Fruit fly (Drosophila melanogaster) whole organism, pupa: ENCODE data around the gene sage.

Source experiments
- CG10348 ChIP-seq: fragments of 200-800 bp; sonication (Bioruptor generic); IDR thresholded peaks from 2 replicates; pipeline ENCODE4 v1.3.6; 2022; ENCODE audit warnings: missing biosample characterization, missing genetic modification characterization
- CG12605 ChIP-seq: fragments of 200-800 bp; sonication (Bioruptor generic); IDR thresholded peaks from 2 replicates; pipeline ENCODE4 v1.3.6; 2022; ENCODE audit warnings: missing biosample characterization, missing genetic modification characterization
- CG13204 ChIP-seq: fragments of 200-800 bp; sonication (Bioruptor generic); optimal IDR thresholded peaks from 2 replicates; lab custom pipeline; 2018; ENCODE audit warnings: missing biosample characterization, mild to moderate bottlenecking, missing genetic modification characterization, moderate library complexity
- CG14655 ChIP-seq: fragments of 200-800 bp; sonication (Bioruptor generic); optimal IDR thresholded peaks from 3 replicates; lab custom pipeline; 2017; ENCODE audit warnings: mild to moderate bottlenecking, missing biosample characterization, missing genetic modification reagents, missing genetic modification characterization
- CG15710 ChIP-seq: fragments of 200-800 bp; sonication (Bioruptor generic); optimal IDR thresholded peaks from 2 replicates; lab custom pipeline; 2018; ENCODE audit warnings: missing biosample characterization, mild to moderate bottlenecking, missing genetic modification characterization, moderate library complexity
- CG17806 ChIP-seq: fragments of 200-800 bp; sonication (Bioruptor generic); optimal IDR thresholded peaks from 2 replicates; lab custom pipeline; 2018; ENCODE audit warnings: missing biosample characterization, mild to moderate bottlenecking, missing genetic modification characterization, moderate library complexity
- CG32121 ChIP-seq: fragments of 200-800 bp; sonication (Bioruptor generic); IDR thresholded peaks from 2 replicates; pipeline ENCODE4 v1.3.6; 2022; ENCODE audit warnings: missing biosample characterization, missing genetic modification characterization
- CG34367 ChIP-seq: fragments of 200-800 bp; sonication (Bioruptor generic); optimal IDR thresholded peaks from 2 replicates; lab custom pipeline; 2018; ENCODE audit warnings: missing biosample characterization, mild to moderate bottlenecking, missing genetic modification characterization
- CG4496 ChIP-seq: fragments of 200-800 bp; sonication (Bioruptor generic); IDR thresholded peaks from 3 replicates; pipeline ENCODE4 v1.3.6; 2022; ENCODE audit warnings: missing biosample characterization, missing genetic modification characterization
- CG8159 ChIP-seq: fragments of 200-800 bp; sonication (Bioruptor generic); optimal IDR thresholded peaks from 3 replicates; lab custom pipeline; 2018; ENCODE audit warnings: missing biosample characterization, mild to moderate bottlenecking, missing genetic modification characterization, moderate library complexity
- CG8301 ChIP-seq: fragments of 200-800 bp; sonication (Bioruptor generic); optimal IDR thresholded peaks from 2 replicates; lab custom pipeline; 2018; ENCODE audit warnings: missing biosample characterization, mild to moderate bottlenecking, missing genetic modification characterization
- CG9948 ChIP-seq: fragments of 200-800 bp; sonication (Bioruptor generic); optimal IDR thresholded peaks from 2 replicates; lab custom pipeline; 2018; ENCODE audit warnings: missing biosample characterization, mild to moderate bottlenecking, missing genetic modification characterization, moderate library complexity
- D1 ChIP-seq: fragments of 200-800 bp; sonication (Bioruptor generic); optimal IDR thresholded peaks from 2 replicates; lab custom pipeline; 2018; ENCODE audit warnings: missing biosample characterization, mild to moderate bottlenecking, missing genetic modification characterization, moderate library complexity
- EcR ChIP-seq: fragments of 200-800 bp; sonication (Bioruptor generic); optimal IDR thresholded peaks from 3 replicates; lab custom pipeline; 2019; ENCODE audit warnings: missing biosample characterization, missing genetic modification characterization, mild to moderate bottlenecking, moderate library complexity, missing genetic modification reagents
- Ets98B ChIP-seq: fragments of 200-800 bp; sonication (Bioruptor generic); IDR thresholded peaks from 2 replicates; pipeline ENCODE4 v1.3.6; 2022; ENCODE audit warnings: missing biosample characterization, missing genetic modification characterization
- Pif1A ChIP-seq: fragments of 200-800 bp; sonication (Bioruptor generic); optimal IDR thresholded peaks from 3 replicates; lab custom pipeline; 2016; ENCODE audit warnings: missing biosample characterization, missing genetic modification characterization
- Pif1B ChIP-seq: fragments of 200-800 bp; sonication (Bioruptor generic); optimal IDR thresholded peaks from 3 replicates; lab custom pipeline; 2016; ENCODE audit warnings: missing biosample characterization, missing genetic modification characterization
- Snoo ChIP-seq: fragments of 200-800 bp; sonication (Bioruptor generic); optimal IDR thresholded peaks from 3 replicates; lab custom pipeline; 2017; ENCODE audit warnings: missing biosample characterization, mild to moderate bottlenecking, missing genetic modification characterization, inconsistent platforms
- fd96Ca ChIP-seq: fragments of 200-800 bp; sonication (Bioruptor generic); IDR thresholded peaks from 3 replicates; pipeline ENCODE4 v1.3.6; 2022; ENCODE audit warnings: missing biosample characterization, missing genetic modification characterization
- gl ChIP-seq: fragments of 200-800 bp; sonication (Bioruptor generic); optimal IDR thresholded peaks from 2 replicates; lab custom pipeline; 2018; ENCODE audit warnings: missing biosample characterization, mild to moderate bottlenecking, missing genetic modification characterization
- rn ChIP-seq: fragments of 200-800 bp; sonication (Bioruptor generic); IDR thresholded peaks from 2 replicates; pipeline ENCODE4 v1.3.6; 2022; ENCODE audit warnings: missing biosample characterization, missing genetic modification characterization

sage gene

dm6 chr3R:9264042-9264441 lies at the start of gene sage:
Gene sage (minus strand): TSS chr3R:9264142.
- TF ChIP-seq CG9948 (tag; lab: Kevin White, UChicago) (no peak), Ets98B (GFP tag; lab: Robert Waterston, UW) (no peak), EcR (no peak), D1 (tag; lab: Kevin White, UChicago) (no peak), CG17806 (tag; lab: Kevin White, UChicago) (no peak), CG8301 (tag; lab: Kevin White, UChicago) (no peak), CG34367 (tag; lab: Kevin White, UChicago) (no peak)

dm6 chr3R:9297163-9297562 lies 33.2 kb upstream of the sage start:
- TF ChIP-seq D1 (tag; lab: Kevin White, UChicago): no peak
- no peak for TF ChIP-seq CG14655 (GFP tag; lab: Kevin White, UChicago)
- TF ChIP-seq CG17806 (tag; lab: Kevin White, UChicago): no peak
- no peak for TF ChIP-seq CG10348 (GFP tag; lab: Robert Waterston, UW)
- no peak for TF ChIP-seq CG32121
- TF ChIP-seq Pif1A (GFP tag; lab: Kevin White, UChicago): no peak
- no peak for TF ChIP-seq CG15710 (tag; lab: Kevin White, UChicago)

- TF ChIP-seq CG13204 (GFP tag; lab: Kevin White, UChicago) (no peak), D1 (tag; lab: Kevin White, UChicago) (no peak), CG8159 (tag; lab: Kevin White, UChicago) (no peak), gl (tag; lab: Kevin White, UChicago) (no peak), CG34367 (tag; lab: Kevin White, UChicago) (no peak), CG17806 (tag; lab: Kevin White, UChicago) (no peak), CG8301 (tag; lab: Kevin White, UChicago) (no peak), EcR (no peak), CG32121 (no peak), Pif1A (GFP tag; lab: Kevin White, UChicago) (no peak), Ets98B (GFP tag; lab: Robert Waterston, UW) (no peak)
These were observed 23.8 kb upstream of the sage start for dm6 chr3R:9287710-9288109.

DNA sequence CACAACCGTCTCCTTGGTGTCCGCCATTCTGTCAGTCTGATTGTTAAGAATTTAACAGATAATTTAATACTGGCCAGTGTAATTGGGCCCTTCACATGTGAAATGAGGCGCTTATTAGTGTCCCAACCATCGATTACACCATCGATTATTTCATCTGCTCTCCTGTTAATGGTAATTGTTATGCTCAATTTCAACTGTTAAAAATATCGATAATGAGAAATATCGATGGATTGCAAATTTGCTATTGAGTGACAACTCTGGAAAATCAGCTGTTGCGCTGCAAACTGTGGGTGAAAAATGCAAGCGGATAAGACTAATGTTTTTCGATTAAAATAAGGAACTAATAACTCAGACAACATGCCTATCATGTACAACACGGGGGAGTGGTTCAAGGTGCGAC lies 2.8 kb upstream of the sage start, which contains the start of the genes TrpRS and Vps16A:
Gene TrpRS (minus strand): TSS at position 140 of the 400 bp plus-strand sequence.
Gene Vps16A (plus strand): TSS at position 255 of the 400 bp plus-strand sequence.
- TF ChIP-seq CG14655 (GFP tag; lab: Kevin White, UChicago) (no peak), Snoo (no peak), CG10348 (GFP tag; lab: Robert Waterston, UW) (no peak), EcR (no peak)

DNA sequence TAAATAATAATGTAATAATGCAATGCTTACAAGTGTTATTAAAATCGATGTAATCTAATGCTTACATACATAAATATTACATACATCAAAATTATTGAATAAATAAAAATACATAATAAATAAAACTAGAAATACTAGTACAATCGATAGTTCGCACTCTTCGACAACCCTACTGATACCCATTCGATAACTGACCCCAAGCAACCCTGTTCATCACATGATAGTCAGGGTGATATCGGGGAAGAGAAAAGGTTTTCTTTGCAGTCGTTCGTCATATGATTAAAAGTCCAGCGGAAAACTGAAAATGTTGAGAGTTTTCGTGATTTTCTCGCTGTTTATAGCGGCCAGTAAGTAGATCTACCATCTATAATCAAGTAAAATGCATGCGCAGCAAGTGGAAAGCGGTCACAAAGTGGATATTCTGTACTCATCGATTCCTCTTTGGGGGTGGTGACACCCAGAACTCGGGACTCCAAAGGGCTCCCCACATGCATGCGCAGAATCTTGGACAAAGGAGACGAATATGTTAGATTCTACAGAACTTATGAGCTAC lies 3.4 kb downstream of the sage start, which contains the start of gene ATP6AP2:
Gene ATP6AP2 (plus strand): TSS at position 218 of the 553 bp plus-strand sequence.
- TF ChIP-seq Ets98B (GFP tag; lab: Robert Waterston, UW): peak; percentile 60; the same call in 1 of the 2 replicates
- TF ChIP-seq Pif1A (GFP tag; lab: Kevin White, UChicago): no peak
- no peak for TF ChIP-seq rn (GFP tag; lab: Robert Waterston, UW)
- TF ChIP-seq Snoo: peak; percentile 12
- TF ChIP-seq CG8159 (tag; lab: Kevin White, UChicago): no peak
- no peak for TF ChIP-seq CG8301 (tag; lab: Kevin White, UChicago)
- peak; percentile 49; the same call in 1 of the 3 replicates for TF ChIP-seq CG4496 (GFP tag; lab: Robert Waterston, UW)
- TF ChIP-seq CG17806 (tag; lab: Kevin White, UChicago): peak; percentile 37

DNA sequence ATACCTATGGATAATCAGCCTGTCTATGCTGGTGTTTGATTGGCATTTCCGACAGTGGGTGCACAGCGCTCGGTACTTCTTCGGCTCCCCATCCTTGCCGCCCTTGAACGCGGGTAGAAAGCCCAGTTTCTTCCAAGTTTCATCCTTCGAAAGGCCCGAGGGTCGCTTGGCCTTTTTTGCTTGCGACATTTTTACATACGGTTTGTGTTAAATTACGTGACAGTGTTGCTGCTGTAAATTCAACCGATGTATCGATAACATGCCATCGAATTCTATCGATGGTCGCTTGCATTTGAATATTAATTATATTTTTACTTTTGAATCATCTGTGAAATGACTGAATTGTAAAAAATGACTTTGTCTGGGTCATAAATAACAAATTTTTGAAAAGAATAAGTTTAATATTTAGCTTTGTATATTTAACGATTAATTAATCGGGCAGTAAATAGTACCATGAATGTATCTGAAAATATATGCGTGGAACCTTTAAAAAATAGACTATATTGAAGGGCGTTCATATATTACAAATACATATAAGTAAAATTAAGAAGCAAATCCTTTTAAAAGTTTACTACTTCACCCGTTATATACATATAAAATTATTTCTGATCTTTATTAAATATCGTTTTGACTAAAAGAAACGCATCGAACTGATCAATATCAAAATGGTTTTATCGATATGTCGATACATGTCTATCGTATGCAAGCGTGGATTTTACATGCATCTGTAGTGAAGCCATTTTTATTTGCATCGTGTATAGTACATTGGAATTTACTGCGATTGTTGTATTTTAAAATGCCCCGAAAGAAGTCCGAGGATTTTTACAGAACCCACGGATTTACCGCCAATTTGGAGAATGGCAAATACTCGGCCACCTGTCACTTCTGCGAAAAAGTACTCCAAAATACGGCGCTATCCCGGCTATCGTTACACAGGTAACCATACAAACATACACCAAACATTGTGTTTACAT lies 5.4 kb downstream of the sage start, which contains the start of the genes Ibf2 and Ibf1:
Gene Ibf2 (minus strand): TSS at position 250 of the 974 bp plus-strand sequence.
Gene Ibf1 (plus strand): TSS at position 713 of the 974 bp plus-strand sequence.
- no peak for TF ChIP-seq gl (tag; lab: Kevin White, UChicago)
- no peak for TF ChIP-seq CG8159 (tag; lab: Kevin White, UChicago)
- no peak for TF ChIP-seq CG32121
- no peak for TF ChIP-seq CG4496 (GFP tag; lab: Robert Waterston, UW)
- TF ChIP-seq CG12605: no peak
- TF ChIP-seq D1 (tag; lab: Kevin White, UChicago): no peak
- TF ChIP-seq rn (GFP tag; lab: Robert Waterston, UW): no peak
- no peak for TF ChIP-seq Ets98B (GFP tag; lab: Robert Waterston, UW)
- TF ChIP-seq CG8301 (tag; lab: Kevin White, UChicago): no peak
- no peak for TF ChIP-seq Pif1B (GFP tag; lab: Kevin White, UChicago)
- no peak for TF ChIP-seq CG14655 (GFP tag; lab: Kevin White, UChicago)
- TF ChIP-seq CG17806 (tag; lab: Kevin White, UChicago): no peak
- no peak for TF ChIP-seq fd96Ca (GFP tag; lab: Robert Waterston, UW)
- no peak for TF ChIP-seq CG15710 (tag; lab: Kevin White, UChicago)
- no peak for TF ChIP-seq CG34367 (tag; lab: Kevin White, UChicago)
- TF ChIP-seq CG13204 (GFP tag; lab: Kevin White, UChicago): no peak
